Fruit fly (Drosophila melanogaster): ENCODE data around the gene CG46525.
A peak's percentile ranks its signal among the peaks of the same experiment; 100 is the strongest.

The CG46525 gene

dm6 chr3L:17495266-17495961, 20.4 kb downstream of the CG46525 start (continued):
- TF ChIP-seq bowl (GFP tag; IDR thresholded peaks at IDR 0.05) (no peak), Optix (GFP tag; IDR thresholded peaks at IDR 0.05) (no peak), CG18619 (GFP tag; optimal IDR thresholded peaks at IDR 0.05) (no peak), Nf-YC (tag; optimal IDR thresholded peaks at IDR 0.05) (no peak), CTCF (GFP tag; optimal IDR thresholded peaks at IDR 0.05) (peak; percentile 1), lbe (GFP tag; optimal IDR thresholded peaks at IDR 0.05) (peak; percentile 25), CG17568 (GFP tag; optimal IDR thresholded peaks at IDR 0.05) (no peak), ase (GFP tag; IDR thresholded peaks at IDR 0.05) (no peak), Dll (GFP tag; IDR thresholded peaks at IDR 0.05; ENCODE audit: partially characterized antibody) (no peak), Asciz (GFP tag; optimal IDR thresholded peaks at IDR 0.05) (no peak), peb (GFP tag; IDR thresholded peaks at IDR 0.05) (0 out of 2 replicates have a peak, but pooled peaks have one; percentile 20), CG31441 (GFP tag; IDR thresholded peaks at IDR 0.05) (peak; percentile 46; the same call in 1 of the 2 replicates), sisA (GFP tag; IDR thresholded peaks at IDR 0.05) (no peak), ind (GFP tag; optimal IDR thresholded peaks at IDR 0.05) (no peak), eve (GFP tag; optimal IDR thresholded peaks at IDR 0.05) (peak in 1 of 2 experiments; percentile 54), Lim3 (GFP tag; IDR thresholded peaks at IDR 0.05) (no peak), fru (optimal IDR thresholded peaks at IDR 0.05) (no peak), Kr (GFP tag; optimal IDR thresholded peaks at IDR 0.05) (no peak), Lhr (GFP tag; optimal IDR thresholded peaks at IDR 0.05) (no peak), Abd-B (GFP tag; optimal IDR thresholded peaks at IDR 0.05) (peak; percentile 42), CG10979 (tag; optimal IDR thresholded peaks at IDR 0.05) (peak; percentile 64), croc (GFP tag; conservative IDR thresholded peaks at IDR 0.05) (peak; percentile 20; the same call in 1 of the 3 replicates), CG13287 (GFP tag; IDR thresholded peaks at IDR 0.05; ENCODE audit: partially characterized antibody) (no peak), zen (tag; optimal IDR thresholded peaks at IDR 0.05) (no peak), GATAe (GFP tag; conservative IDR thresholded peaks at IDR 0.05) (no peak), fu2 (GFP tag; optimal IDR thresholded peaks at IDR 0.05) (no peak), ci (GFP tag; IDR thresholded peaks at IDR 0.05) (no peak), CG1647 (GFP tag; optimal IDR thresholded peaks at IDR 0.05) (no peak), B-H2 (GFP tag; optimal IDR thresholded peaks at IDR 0.05) (no peak), chif (GFP tag; optimal IDR thresholded peaks at IDR 0.05) (peak; percentile 0 to 36), CG16813 (GFP tag; IDR thresholded peaks at IDR 0.05; ENCODE audit: partially characterized antibody) (no peak), tx (GFP tag; optimal IDR thresholded peaks at IDR 0.05) (no peak), jing (GFP tag; optimal IDR thresholded peaks at IDR 0.05) (no peak), Dad (GFP tag; optimal IDR thresholded peaks at IDR 0.05) (no peak), fd64A (GFP tag; optimal IDR thresholded peaks at IDR 0.05) (no peak), run (tag; optimal IDR thresholded peaks at IDR 0.05) (no peak), Sin3A (optimal IDR thresholded peaks at IDR 0.05) (no peak), chm (GFP tag; IDR thresholded peaks at IDR 0.05) (no peak), Drgx (GFP tag; IDR thresholded peaks at IDR 0.05) (no peak), CG16863 (GFP tag; optimal IDR thresholded peaks at IDR 0.05) (peak; percentile 24), CG42726 (GFP tag; IDR thresholded peaks at IDR 0.05; ENCODE audit: partially characterized antibody) (no peak), Hr51 (GFP tag; optimal IDR thresholded peaks at IDR 0.05) (peak in 1 of 2 experiments; percentile 16), Hr78 (GFP tag; optimal IDR thresholded peaks at IDR 0.05) (peak in 1 of 2 experiments; percentile 50), lov (optimal IDR thresholded peaks at IDR 0.05) (no peak), lov (GFP tag; IDR thresholded peaks at IDR 0.05) (no peak), grau (tag; optimal IDR thresholded peaks at IDR 0.05) (peak; percentile 37), al (GFP tag; IDR thresholded peaks at IDR 0.05) (no peak), Ets65A (GFP tag) (no peak), CG12744 (GFP tag; optimal IDR thresholded peaks at IDR 0.05) (no peak), disco-r (GFP tag; optimal IDR thresholded peaks at IDR 0.05) (no peak), Nf-YB (GFP tag; optimal IDR thresholded peaks at IDR 0.05) (peak; percentile 40)
